Worm (Caenorhabditis elegans) whole organism, young adult: Measurements from ENCODE around the gene dct-15.

Experiments
- C17E4.6 ChIP-seq: fragments of 200-800 bp; sonication (Bioruptor generic); IDR thresholded peaks from 2 replicates; pipeline ENCODE4 v1.3.6; 2022; ENCODE audit warnings: missing genetic modification reagents, missing genetic modification characterization, missing compliant biosample characterization
- F37B4.10 ChIP-seq: fragments of 200-800 bp; sonication (Bioruptor generic); IDR thresholded peaks from 2 replicates; pipeline ENCODE4 v1.3.6; 2022; ENCODE audit warnings: missing genetic modification characterization, missing compliant biosample characterization
- F39B2.1 ChIP-seq: fragments of 200-800 bp; sonication (Bioruptor generic); IDR thresholded peaks from 2 replicates; pipeline ENCODE4 v1.3.6; 2022; ENCODE audit warnings: missing genetic modification reagents, missing genetic modification characterization, missing compliant biosample characterization
- F49E8.2 ChIP-seq: sonication (generic microtip); optimal IDR thresholded peaks from 3 replicates; lab custom pipeline; 2017; ENCODE audit warnings: missing genetic modification characterization, mild to moderate bottlenecking, missing compliant biosample characterization, antibody characterized with exemption, moderate library complexity; ENCODE audit not compliant: insufficient read depth
- K11D2.4 ChIP-seq: fragments of 200-800 bp; sonication (Bioruptor generic); IDR thresholded peaks from 2 replicates; pipeline ENCODE4 v1.3.6; 2022; ENCODE audit warnings: missing genetic modification reagents, missing genetic modification characterization, missing compliant biosample characterization
- Y53F4B.3 ChIP-seq: fragments of 200-800 bp; sonication (Bioruptor generic); IDR thresholded peaks from 2 replicates; pipeline ENCODE4 v1.3.6; 2022; ENCODE audit warnings: missing genetic modification reagents, missing genetic modification characterization, missing compliant biosample characterization
- akir-1 ChIP-seq: fragments of 200-800 bp; sonication (Bioruptor generic); optimal IDR thresholded peaks from 2 replicates; lab custom pipeline; 2018; ENCODE audit warnings: mild to moderate bottlenecking, missing genetic modification characterization, moderate library complexity, missing compliant biosample characterization
- ama-1 ChIP-seq, 3 experiments: fragments of 150-350 bp in 1 of 3; sonication (generic microtip) in 2 of 3; optimal IDR thresholded peaks; 2 replicates each; lab custom pipeline; 2014 to 2018; ENCODE audit warnings: missing biosample characterization in 2 of 3, missing genetic modification characterization in 2 of 3, missing genetic modification reagents in 2 of 3
- aptf-2 ChIP-seq: fragments of 200-800 bp; sonication (Bioruptor generic); conservative IDR thresholded peaks from 2 replicates; pipeline ENCODE4 v1.3.6; 2022; ENCODE audit warnings: missing genetic modification reagents, missing genetic modification characterization, missing compliant biosample characterization
- athp-1 ChIP-seq: sonication (generic microtip); optimal IDR thresholded peaks from 2 replicates; lab custom pipeline; 2017; ENCODE audit warnings: mild to moderate bottlenecking, missing genetic modification characterization, missing compliant biosample characterization
- attf-5 ChIP-seq: fragments of 200-800 bp; sonication (Bioruptor generic); optimal IDR thresholded peaks from 2 replicates; lab custom pipeline; 2018; ENCODE audit warnings: mild to moderate bottlenecking, missing genetic modification characterization, missing compliant biosample characterization
- ceh-40 ChIP-seq: fragments of 200-800 bp; sonication (Bioruptor generic); IDR thresholded peaks from 2 replicates; pipeline ENCODE4 v1.3.6; 2022; ENCODE audit warnings: missing genetic modification characterization, missing compliant biosample characterization
- ceh-79 ChIP-seq: sonication (generic microtip); optimal IDR thresholded peaks from 2 replicates; lab custom pipeline; 2017; ENCODE audit warnings: mild to moderate bottlenecking, missing genetic modification characterization, missing compliant biosample characterization
- die-1 ChIP-seq: sonication (generic microtip); optimal IDR thresholded peaks from 2 replicates; lab custom pipeline; 2016; ENCODE audit warnings: missing genotype, mild to moderate bottlenecking, missing genetic modification characterization, missing compliant biosample characterization
- dpff-1 ChIP-seq: sonication (generic microtip); optimal IDR thresholded peaks from 2 replicates; lab custom pipeline; 2017; ENCODE audit warnings: mild to moderate bottlenecking, missing genetic modification characterization, missing compliant biosample characterization
- egl-44 ChIP-seq: fragments of 200-800 bp; sonication (Bioruptor generic); IDR thresholded peaks from 2 replicates; pipeline ENCODE4 v1.3.6; 2022; ENCODE audit warnings: missing genetic modification reagents, missing genetic modification characterization, missing compliant biosample characterization
- ets-4 ChIP-seq: fragments of 200-800 bp; sonication (Bioruptor generic); optimal IDR thresholded peaks from 2 replicates; lab custom pipeline; 2018; ENCODE audit warnings: mild to moderate bottlenecking, missing genetic modification characterization, missing compliant biosample characterization
- fkh-3 ChIP-seq: sonication (generic microtip); optimal IDR thresholded peaks from 2 replicates; lab custom pipeline; 2016; ENCODE audit warnings: mild to moderate bottlenecking, missing genetic modification characterization, missing compliant biosample characterization
- him-1 ChIP-seq: sonication (generic microtip); optimal IDR thresholded peaks from 2 replicates; lab custom pipeline; 2016; ENCODE audit warnings: missing genotype, missing genetic modification reagents, missing genetic modification characterization, missing compliant biosample characterization
- lag-1 ChIP-seq: fragments of 200-800 bp; sonication (Bioruptor generic); IDR thresholded peaks from 2 replicates; pipeline ENCODE4 v1.3.6; 2022; ENCODE audit warnings: missing genetic modification reagents, missing genetic modification characterization, missing compliant biosample characterization
- lin-26 ChIP-seq: fragments of 200-800 bp; sonication (Bioruptor generic); IDR thresholded peaks from 2 replicates; pipeline ENCODE4 v1.3.6; 2022; ENCODE audit warnings: missing genetic modification reagents, missing genetic modification characterization, missing compliant biosample characterization
- lir-1 ChIP-seq: fragments of 200-800 bp; sonication (Bioruptor generic); conservative IDR thresholded peaks from 2 replicates; pipeline ENCODE4 v1.3.6; 2022; ENCODE audit warnings: missing genetic modification reagents, missing genetic modification characterization, missing compliant biosample characterization
- madf-10 ChIP-seq: sonication (generic microtip); optimal IDR thresholded peaks from 2 replicates; lab custom pipeline; 2016; ENCODE audit warnings: mild to moderate bottlenecking, missing genetic modification characterization, missing compliant biosample characterization
- mcd-1 ChIP-seq: fragments of 200-800 bp; sonication (Bioruptor generic); IDR thresholded peaks from 2 replicates; pipeline ENCODE4 v1.3.6; 2022; ENCODE audit warnings: missing genetic modification reagents, missing genetic modification characterization, missing compliant biosample characterization
- nfya-1 ChIP-seq: sonication (generic microtip); optimal IDR thresholded peaks from 2 replicates; lab custom pipeline; 2017; ENCODE audit warnings: antibody characterized with exemption, missing compliant biosample characterization, missing genetic modification characterization, borderline replicate concordance; ENCODE audit not compliant: insufficient read depth
- nfya-2 ChIP-seq: fragments of 200-800 bp; sonication (Bioruptor generic); IDR thresholded peaks from 2 replicates; pipeline ENCODE4 v1.3.6; 2022; ENCODE audit warnings: missing genetic modification reagents, missing genetic modification characterization, missing compliant biosample characterization
- nhr-27 ChIP-seq: fragments of 200-800 bp; sonication (Bioruptor generic); optimal IDR thresholded peaks from 2 replicates; lab custom pipeline; 2018; ENCODE audit warnings: mild to moderate bottlenecking, missing genetic modification characterization, moderate library complexity, missing compliant biosample characterization
- nhr-80 ChIP-seq: sonication (generic microtip); optimal IDR thresholded peaks from 2 replicates; lab custom pipeline; 2016; ENCODE audit warnings: missing genetic modification characterization, missing compliant biosample characterization
- pbrm-1 ChIP-seq: fragments of 200-800 bp; sonication (Bioruptor generic); IDR thresholded peaks from 2 replicates; pipeline ENCODE4 v1.3.6; 2022; ENCODE audit warnings: missing genetic modification reagents, missing genetic modification characterization, missing compliant biosample characterization
- rcor-1 ChIP-seq: fragments of 200-800 bp; sonication (Bioruptor generic); IDR thresholded peaks from 2 replicates; pipeline ENCODE4 v1.3.6; 2022; ENCODE audit warnings: missing genetic modification reagents, missing genetic modification characterization, missing compliant biosample characterization
- rpc-1 ChIP-seq, 2 experiments: fragments of 150-350 bp in 1 of 2; sonication (generic microtip) in 1 of 2; optimal IDR thresholded peaks; 2 replicates each; lab custom pipeline; 2014 to 2018; ENCODE audit warnings: missing biosample characterization in 1 of 2, missing genetic modification characterization in 1 of 2, missing genetic modification reagents in 1 of 2, missing genotype in 1 of 2
- sdz-38 ChIP-seq: sonication (generic microtip); optimal IDR thresholded peaks from 2 replicates; lab custom pipeline; 2016; ENCODE audit warnings: missing genotype, missing genetic modification characterization, missing compliant biosample characterization
- snpc-1.3 ChIP-seq: sonication (generic microtip); optimal IDR thresholded peaks from 2 replicates; lab custom pipeline; 2017; ENCODE audit warnings: missing genetic modification characterization, mild to moderate bottlenecking, missing compliant biosample characterization, antibody characterized with exemption, moderate library complexity, missing genotype, missing genetic modification reagents; ENCODE audit not compliant: insufficient read depth
- snpc-4 ChIP-seq, 5 experiments: fragments of 150-350 bp in 1 of 5; sonication (generic microtip) in 4 of 5; optimal IDR thresholded peaks; 2 replicates each; lab custom pipeline; 2014 to 2018; ENCODE audit warnings: missing genetic modification characterization in 5 of 5, missing biosample characterization in 3 of 5, antibody characterized with exemption in 2 of 5, mild to moderate bottlenecking in 2 of 5, missing compliant biosample characterization in 2 of 5, missing genotype in 2 of 5, moderate library complexity in 2 of 5, missing genetic modification reagents in 1 of 5
- tbp1 ChIP-seq: fragments of 200-800 bp; sonication (Bioruptor generic); optimal IDR thresholded peaks from 2 replicates; lab custom pipeline; 2018; ENCODE audit warnings: mild to moderate bottlenecking, missing genetic modification characterization, missing compliant biosample characterization
- tbx-9 ChIP-seq: sonication (generic microtip); optimal IDR thresholded peaks from 2 replicates; lab custom pipeline; 2016; ENCODE audit warnings: borderline replicate concordance, missing genetic modification characterization, inconsistent platforms, missing compliant biosample characterization
- unc-130 ChIP-seq: sonication (generic microtip); optimal IDR thresholded peaks from 2 replicates; lab custom pipeline; 2016; ENCODE audit warnings: missing genetic modification reagents, missing genetic modification characterization, missing compliant biosample characterization
- unc-62 ChIP-seq: fragments of 150-350 bp; optimal IDR thresholded peaks from 2 replicates; lab custom pipeline; 2014; ENCODE audit warnings: missing biosample characterization, missing genetic modification reagents, missing genetic modification characterization
- ztf-18 ChIP-seq: sonication (generic microtip); optimal IDR thresholded peaks from 2 replicates; lab custom pipeline; 2016; ENCODE audit warnings: missing genotype, mild to moderate bottlenecking, missing genetic modification characterization, missing compliant biosample characterization
- ztf-26 ChIP-seq: sonication (generic microtip); optimal IDR thresholded peaks from 2 replicates; lab custom pipeline; 2017; ENCODE audit warnings: missing genetic modification characterization, missing compliant biosample characterization

The dct-15 gene

ce11 chrIV:9766250-9766649, 44.3 kb downstream of the dct-15 start, which contains the start of gene ssp-36:
Gene ssp-36, minus strand, starts transcription at chrIV:9766350.
- no peak for TF ChIP-seq rcor-1 (GFP tag; lab: Robert Waterston, UW)
- no peak for TF ChIP-seq snpc-4 (GFP tag; optimal IDR thresholded peaks at IDR 0.05; lab: Kevin White, UChicago)
- no peak for TF ChIP-seq snpc-4 (tag; optimal IDR thresholded peaks at IDR 0.05; lab: Kevin White, UChicago)
- no peak for TF ChIP-seq ceh-40
- TF ChIP-seq snpc-1.3 (tag; lab: Kevin White, UChicago) = no peak
- TF ChIP-seq ama-1 (optimal IDR thresholded peaks at IDR 0.05; lab: Kevin White, UChicago) = no peak
- no peak for TF ChIP-seq ama-1 (GFP tag; optimal IDR thresholded peaks at IDR 0.05; lab: Kevin White, UChicago)
- TF ChIP-seq akir-1 (GFP tag; lab: Kevin White, UChicago) = no peak
- no peak for TF ChIP-seq C17E4.6 (GFP tag; lab: Robert Waterston, UW)
- TF ChIP-seq tbp1 (GFP tag; lab: Kevin White, UChicago) = no peak
- no peak for TF ChIP-seq unc-62 (GFP tag; lab: Kevin White, UChicago)
- TF ChIP-seq F39B2.1 (GFP tag; lab: Robert Waterston, UW) = no peak
- no peak for TF ChIP-seq die-1 (tag; lab: Kevin White, UChicago)
- no peak for TF ChIP-seq F49E8.2

DNA sequence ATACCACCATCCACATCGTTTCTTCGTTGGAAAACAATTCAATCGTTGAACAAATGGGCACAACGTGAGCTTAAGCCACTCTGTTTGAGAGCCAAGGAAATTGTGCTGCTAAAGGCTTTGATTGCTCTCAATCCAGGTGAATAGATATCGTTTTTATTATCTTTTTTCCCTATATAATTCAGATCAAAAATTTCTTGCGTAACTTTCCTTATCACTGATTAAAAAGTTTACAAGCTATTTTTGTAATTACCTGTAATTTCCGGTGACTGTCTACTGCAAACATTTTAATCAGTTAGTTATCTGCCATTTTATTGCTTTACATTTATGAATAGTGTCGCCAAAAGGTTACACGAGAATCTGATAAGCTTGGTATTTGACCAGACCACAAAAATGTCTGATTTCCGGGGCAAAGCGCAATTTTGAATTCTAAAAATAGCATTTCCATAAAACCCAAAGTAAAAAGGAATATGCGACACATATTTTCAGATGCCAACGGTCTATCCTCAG, 47.8 kb downstream of the dct-15 start:
- TF ChIP-seq nhr-80 (peak; percentile 12), attf-5 (GFP tag; lab: Kevin White, UChicago) (no peak), egl-44 (GFP tag; lab: Robert Waterston, UW) (no peak), ama-1 (optimal IDR thresholded peaks at IDR 0.05; lab: Kevin White, UChicago) (no peak), ama-1 (GFP tag; optimal IDR thresholded peaks at IDR 0.05; lab: Kevin White, UChicago) (no peak)

- TF ChIP-seq ceh-40 = no peak
- TF ChIP-seq tbx-9 = no peak
- TF ChIP-seq pbrm-1 (GFP tag; lab: Robert Waterston, UW) = no peak
- TF ChIP-seq lag-1 (GFP tag; lab: Robert Waterston, UW) = no peak
- no peak for TF ChIP-seq athp-1 (tag; lab: Kevin White, UChicago)
- TF ChIP-seq dpff-1 (tag; lab: Kevin White, UChicago) = no peak
- no peak for TF ChIP-seq Y53F4B.3 (GFP tag; lab: Robert Waterston, UW)
- no peak for TF ChIP-seq sdz-38 (tag; lab: Kevin White, UChicago)
- TF ChIP-seq attf-5 (GFP tag; lab: Kevin White, UChicago) = no peak
- TF ChIP-seq aptf-2 (GFP tag; lab: Robert Waterston, UW) = no peak
- no peak for TF ChIP-seq nhr-27 (tag; lab: Kevin White, UChicago)
- no peak for TF ChIP-seq lin-26 (GFP tag; lab: Robert Waterston, UW)
- no peak for TF ChIP-seq fkh-3 (tag; lab: Kevin White, UChicago)
- no peak for TF ChIP-seq ztf-18 (tag; lab: Kevin White, UChicago)
- TF ChIP-seq snpc-1.3 (tag; lab: Kevin White, UChicago) = no peak
- no peak for TF ChIP-seq ceh-79 (tag; lab: Kevin White, UChicago)
- TF ChIP-seq nfya-2 (GFP tag; lab: Robert Waterston, UW) = no peak
Observed at ce11 chrIV:9761751-9762150, 48.8 kb downstream of the dct-15 start.

DNA sequence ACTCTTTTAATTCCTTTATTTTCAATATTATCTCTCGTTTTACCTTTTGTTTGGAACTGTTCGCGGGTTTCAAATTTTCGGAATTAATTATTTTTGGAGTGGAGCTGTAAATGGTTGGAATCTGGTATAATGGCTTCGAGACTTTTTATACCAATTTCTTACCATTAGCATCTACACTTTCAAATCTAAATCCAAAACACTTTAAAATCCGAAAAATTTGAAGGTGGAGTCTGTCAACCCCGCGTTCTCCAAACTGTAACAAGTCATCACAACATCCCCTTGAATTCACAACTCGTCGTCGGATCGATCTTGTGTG, 53.1 kb downstream of the dct-15 start, which contains the start of gene nhr-97:
Gene nhr-97 (plus strand): TSS at position 217 of the 316 bp plus-strand sequence.
- no peak for TF ChIP-seq ceh-40
- no peak for TF ChIP-seq him-1
- TF ChIP-seq ztf-26 (tag; lab: Kevin White, UChicago) = no peak
- TF ChIP-seq fkh-3 (tag; lab: Kevin White, UChicago) = no peak
- no peak for TF ChIP-seq rpc-1 (optimal IDR thresholded peaks at IDR 0.05; lab: Kevin White, UChicago)
- no peak for TF ChIP-seq rpc-1 (tag; optimal IDR thresholded peaks at IDR 0.05; lab: Kevin White, UChicago)
- no peak for TF ChIP-seq unc-130
- TF ChIP-seq F37B4.10 (GFP tag; lab: Robert Waterston, UW) = no peak
- no peak for TF ChIP-seq mcd-1 (GFP tag; lab: Robert Waterston, UW)
- TF ChIP-seq K11D2.4 = no peak
- no peak for TF ChIP-seq pbrm-1 (GFP tag; lab: Robert Waterston, UW)
- no peak for TF ChIP-seq ets-4 (GFP tag; lab: Kevin White, UChicago)
- TF ChIP-seq Y53F4B.3 (GFP tag; lab: Robert Waterston, UW) = no peak
- TF ChIP-seq nfya-1 (tag; lab: Kevin White, UChicago) = no peak
- TF ChIP-seq madf-10 (tag; lab: Kevin White, UChicago) = no peak
- no peak for TF ChIP-seq sdz-38 (tag; lab: Kevin White, UChicago)
- TF ChIP-seq lir-1 = no peak
- no peak for TF ChIP-seq lin-26 (GFP tag; lab: Robert Waterston, UW)
